Fruit fly (Drosophila melanogaster) whole organism, embryonic: ENCODE data around the gene Fur2.
A peak's percentile ranks its signal among the peaks of the same experiment; 100 is the strongest.

ENCODE experiments used
- CG10209 ChIP-seq: fragments of 200-800 bp; sonication (Bioruptor generic); optimal IDR thresholded peaks from 3 replicates; lab custom pipeline; 2017; ENCODE audit warnings: missing biosample characterization, mild to moderate bottlenecking, missing genetic modification characterization, missing genetic modification reagents
- CG10979 ChIP-seq: fragments of 200-800 bp; sonication (Bioruptor generic); optimal IDR thresholded peaks from 2 replicates; lab custom pipeline; 2018; ENCODE audit warnings: missing biosample characterization, mild to moderate bottlenecking, missing genetic modification characterization, moderate library complexity
- CG11247 ChIP-seq: fragments of 200-800 bp; sonication (Bioruptor generic); IDR thresholded peaks from 2 replicates; pipeline ENCODE4 v1.3.6; 2022; ENCODE audit warnings: missing biosample characterization, missing genetic modification characterization
- CG13894 ChIP-seq: fragments of 200-800 bp; sonication (Bioruptor generic); optimal IDR thresholded peaks from 3 replicates; lab custom pipeline; 2018; ENCODE audit warnings: missing biosample characterization, mild to moderate bottlenecking, missing genetic modification characterization, moderate library complexity
- CG15696 ChIP-seq: fragments of 200-800 bp; sonication (Bioruptor generic); optimal IDR thresholded peaks from 2 replicates; lab custom pipeline; 2019; ENCODE audit warnings: missing biosample characterization, mild to moderate bottlenecking, missing genetic modification characterization, moderate library complexity
- CG16813 ChIP-seq: fragments of 200-800 bp; sonication (Bioruptor generic); IDR thresholded peaks from 3 replicates; pipeline ENCODE4 v1.3.6; 2022; ENCODE audit warnings: missing biosample characterization, missing genetic modification characterization; ENCODE audit not compliant: partially characterized antibody
- CG16863 ChIP-seq: fragments of 200-800 bp; sonication (Bioruptor generic); optimal IDR thresholded peaks from 3 replicates; lab custom pipeline; 2016; ENCODE audit warnings: missing biosample characterization, missing genetic modification characterization
- CG2120 ChIP-seq: fragments of 200-800 bp; sonication (Bioruptor generic); optimal IDR thresholded peaks from 3 replicates; lab custom pipeline; 2016; ENCODE audit warnings: missing biosample characterization, missing genetic modification characterization
- CG31441 ChIP-seq: fragments of 200-800 bp; sonication (Bioruptor generic); IDR thresholded peaks from 2 replicates; pipeline ENCODE4 v1.3.6; 2022; ENCODE audit warnings: missing biosample characterization, missing genetic modification characterization
- CG33557 ChIP-seq: fragments of 200-800 bp; sonication (Bioruptor generic); optimal IDR thresholded peaks from 2 replicates; lab custom pipeline; 2019; ENCODE audit warnings: missing biosample characterization, mild to moderate bottlenecking, missing genetic modification characterization, moderate library complexity
- CG34376 ChIP-seq: fragments of 200-800 bp; sonication (Bioruptor generic); optimal IDR thresholded peaks from 2 replicates; lab custom pipeline; 2018; ENCODE audit warnings: missing biosample characterization, mild to moderate bottlenecking, missing genetic modification characterization
- CG6254 ChIP-seq: fragments of 200-800 bp; sonication (Bioruptor generic); optimal IDR thresholded peaks from 3 replicates; lab custom pipeline; 2017; ENCODE audit warnings: mild to moderate bottlenecking, missing biosample characterization, missing genetic modification reagents, missing genetic modification characterization
- CG7963 ChIP-seq: fragments of 200-800 bp; sonication (Bioruptor generic); IDR thresholded peaks from 3 replicates; pipeline ENCODE4 v1.3.6; 2022; ENCODE audit warnings: missing biosample characterization, missing genetic modification characterization; ENCODE audit not compliant: partially characterized antibody
- CG8944 ChIP-seq: fragments of 200-800 bp; sonication (Bioruptor generic); optimal IDR thresholded peaks from 3 replicates; lab custom pipeline; 2016; ENCODE audit warnings: missing biosample characterization, missing genetic modification characterization
- CG9437 ChIP-seq: fragments of 200-800 bp; sonication (Bioruptor generic); optimal IDR thresholded peaks from 2 replicates; lab custom pipeline; 2018; ENCODE audit warnings: missing biosample characterization, mild to moderate bottlenecking, missing genetic modification characterization
- Fer1 ChIP-seq: fragments of 200-800 bp; sonication (Bioruptor generic); optimal IDR thresholded peaks from 2 replicates; lab custom pipeline; 2017; ENCODE audit warnings: missing biosample characterization, mild to moderate bottlenecking, missing genetic modification characterization
- HLH4C ChIP-seq: fragments of 200-800 bp; sonication (Bioruptor generic); IDR thresholded peaks from 3 replicates; pipeline ENCODE4 v1.3.6; 2022; ENCODE audit warnings: missing biosample characterization, missing genetic modification characterization; ENCODE audit not compliant: partially characterized antibody
- Hr3 ChIP-seq: fragments of 200-800 bp; sonication (Bioruptor generic); optimal IDR thresholded peaks from 3 replicates; lab custom pipeline; 2016; ENCODE audit warnings: missing biosample characterization, missing genetic modification characterization
- Hr51 ChIP-seq, 2 experiments: fragments of 200-800 bp; sonication (Bioruptor generic); optimal IDR thresholded peaks; 2 replicates in 1 of 2; 3 replicates in 1 of 2; lab custom pipeline; 2016 to 2018; ENCODE audit warnings: missing biosample characterization in 2 of 2, missing genetic modification characterization in 2 of 2, mild to moderate bottlenecking in 1 of 2, moderate library complexity in 1 of 2
- Lhr ChIP-seq: fragments of 200-800 bp; sonication (Bioruptor generic); optimal IDR thresholded peaks from 3 replicates; lab custom pipeline; 2017; ENCODE audit warnings: mild to moderate bottlenecking, missing biosample characterization, missing genetic modification reagents, missing genetic modification characterization
- Max ChIP-seq: fragments of 200-800 bp; sonication (Bioruptor generic); optimal IDR thresholded peaks from 2 replicates; lab custom pipeline; 2016; ENCODE audit warnings: missing biosample characterization, mild to moderate bottlenecking, missing genetic modification characterization
- Neu2 ChIP-seq: fragments of 200-800 bp; sonication (Bioruptor generic); optimal IDR thresholded peaks from 3 replicates; lab custom pipeline; 2016; ENCODE audit warnings: missing biosample characterization, missing genetic modification characterization, borderline replicate concordance
- Sry-δ ChIP-seq: fragments of 200-800 bp; sonication (Bioruptor generic); optimal IDR thresholded peaks from 2 replicates; lab custom pipeline; 2016; ENCODE audit warnings: missing biosample characterization, missing genetic modification characterization
- aop ChIP-seq: fragments of 200-800 bp; sonication (Bioruptor generic); IDR thresholded peaks from 2 replicates; pipeline ENCODE4 v1.3.6; 2022; ENCODE audit warnings: missing biosample characterization, missing genetic modification characterization
- ato ChIP-seq: fragments of 200-800 bp; sonication (Bioruptor generic); IDR thresholded peaks from 2 replicates; pipeline ENCODE4 v1.3.6; 2022; ENCODE audit warnings: missing biosample characterization, missing genetic modification characterization; ENCODE audit not compliant: partially characterized antibody
- az2 ChIP-seq: fragments of 200-800 bp; sonication (Bioruptor generic); optimal IDR thresholded peaks from 3 replicates; lab custom pipeline; 2016; ENCODE audit warnings: missing biosample characterization, missing genetic modification characterization
- btn ChIP-seq: fragments of 200-800 bp; sonication (Bioruptor generic); optimal IDR thresholded peaks from 2 replicates; lab custom pipeline; 2016; ENCODE audit warnings: missing biosample characterization, missing genetic modification characterization
- cato ChIP-seq: fragments of 200-800 bp; sonication (Bioruptor generic); optimal IDR thresholded peaks from 2 replicates; lab custom pipeline; 2016; ENCODE audit warnings: missing biosample characterization, missing genetic modification characterization, borderline replicate concordance
- caup ChIP-seq: fragments of 200-800 bp; sonication (Bioruptor generic); optimal IDR thresholded peaks from 3 replicates; lab custom pipeline; 2017; ENCODE audit warnings: missing biosample characterization, mild to moderate bottlenecking, missing genetic modification characterization, moderate library complexity; ENCODE audit not compliant: severe bottlenecking
- disco-r ChIP-seq: fragments of 200-800 bp; sonication (Bioruptor generic); optimal IDR thresholded peaks from 2 replicates; lab custom pipeline; 2016; ENCODE audit warnings: missing biosample characterization, missing genetic modification characterization
- eve ChIP-seq, 2 experiments: fragments of >200 bp; optimal IDR thresholded peaks; 2 replicates each; lab custom pipeline; 2017; ENCODE audit warnings: missing biosample characterization in 2 of 2, missing genetic modification characterization in 2 of 2
- fru ChIP-seq: fragments of >200 bp; optimal IDR thresholded peaks from 2 replicates; lab custom pipeline; 2017
- ham ChIP-seq: fragments of 200-800 bp; sonication (Bioruptor generic); IDR thresholded peaks from 2 replicates; pipeline ENCODE4 v1.3.6; 2022; ENCODE audit warnings: missing biosample characterization, missing genetic modification characterization
- hbn ChIP-seq: fragments of 200-800 bp; sonication (Bioruptor generic); IDR thresholded peaks from 2 replicates; pipeline ENCODE4 v1.3.6; 2022; ENCODE audit warnings: missing biosample characterization, missing genetic modification characterization; ENCODE audit not compliant: partially characterized antibody
- jigr1 ChIP-seq: fragments of 200-800 bp; sonication (Bioruptor generic); IDR thresholded peaks from 3 replicates; pipeline ENCODE4 v1.3.6; 2022; ENCODE audit warnings: missing biosample characterization, missing genetic modification characterization
- jing ChIP-seq: fragments of 200-800 bp; sonication (Bioruptor generic); optimal IDR thresholded peaks from 2 replicates; lab custom pipeline; 2018; ENCODE audit warnings: missing biosample characterization, mild to moderate bottlenecking, missing genetic modification characterization
- klu ChIP-seq: fragments of 200-800 bp; sonication (Bioruptor generic); IDR thresholded peaks from 2 replicates; pipeline ENCODE4 v1.3.6; 2022; ENCODE audit warnings: missing biosample characterization, missing genetic modification characterization
- lmd ChIP-seq: fragments of 200-800 bp; sonication (Bioruptor generic); IDR thresholded peaks from 2 replicates; pipeline ENCODE4 v1.3.6; 2022; ENCODE audit warnings: missing biosample characterization, missing genetic modification characterization
- lola ChIP-seq, 3 experiments: fragments of >200 bp in 2 of 3; fragments of 200-800 bp in 1 of 3; sonication (Bioruptor generic) in 1 of 3; optimal IDR thresholded peaks; 2 replicates each; lab custom pipeline; 2017 to 2019; ENCODE audit warnings: missing biosample characterization in 3 of 3, missing genetic modification characterization in 3 of 3, mild to moderate bottlenecking in 1 of 3, moderate library complexity in 1 of 3
- mam ChIP-seq: fragments of 200-800 bp; sonication (Bioruptor generic); optimal IDR thresholded peaks from 3 replicates; lab custom pipeline; 2016; ENCODE audit warnings: missing biosample characterization, missing genetic modification characterization
- nerfin-1 ChIP-seq: fragments of 200-800 bp; sonication (Bioruptor generic); optimal IDR thresholded peaks from 3 replicates; lab custom pipeline; 2019; ENCODE audit warnings: missing biosample characterization, mild to moderate bottlenecking, missing genetic modification characterization, moderate library complexity
- ranshi ChIP-seq: fragments of 200-800 bp; sonication (Bioruptor generic); IDR thresholded peaks from 2 replicates; pipeline ENCODE4 v1.3.6; 2022; ENCODE audit warnings: missing biosample characterization, missing genetic modification characterization
- slou ChIP-seq: fragments of 200-800 bp; sonication (Bioruptor generic); optimal IDR thresholded peaks from 3 replicates; lab custom pipeline; 2016; ENCODE audit warnings: missing biosample characterization, missing genetic modification characterization
- stc ChIP-seq: fragments of 200-800 bp; sonication (Bioruptor generic); IDR thresholded peaks from 2 replicates; pipeline ENCODE4 v1.3.6; 2022; ENCODE audit warnings: missing biosample characterization, missing genetic modification characterization
- stwl ChIP-seq: fragments of 200-800 bp; sonication (Bioruptor generic); optimal IDR thresholded peaks from 3 replicates; lab custom pipeline; 2018; ENCODE audit warnings: missing biosample characterization, mild to moderate bottlenecking, missing genetic modification characterization, moderate library complexity
- trem ChIP-seq: fragments of 200-800 bp; optimal IDR thresholded peaks from 3 replicates; lab custom pipeline; 2019; ENCODE audit warnings: missing biosample characterization, mild to moderate bottlenecking, missing genetic modification characterization, moderate library complexity
- twi ChIP-seq: fragments of 200-800 bp; optimal IDR thresholded peaks from 2 replicates; lab custom pipeline; 2019; ENCODE audit warnings: missing biosample characterization, mild to moderate bottlenecking, missing genetic modification characterization, moderate library complexity
- zen2 ChIP-seq: fragments of 200-800 bp; sonication (Bioruptor generic); IDR thresholded peaks from 3 replicates; pipeline ENCODE4 v1.3.6; 2022; ENCODE audit warnings: missing biosample characterization, missing genetic modification characterization; ENCODE audit not compliant: partially characterized antibody

Gene Fur2

DNA sequence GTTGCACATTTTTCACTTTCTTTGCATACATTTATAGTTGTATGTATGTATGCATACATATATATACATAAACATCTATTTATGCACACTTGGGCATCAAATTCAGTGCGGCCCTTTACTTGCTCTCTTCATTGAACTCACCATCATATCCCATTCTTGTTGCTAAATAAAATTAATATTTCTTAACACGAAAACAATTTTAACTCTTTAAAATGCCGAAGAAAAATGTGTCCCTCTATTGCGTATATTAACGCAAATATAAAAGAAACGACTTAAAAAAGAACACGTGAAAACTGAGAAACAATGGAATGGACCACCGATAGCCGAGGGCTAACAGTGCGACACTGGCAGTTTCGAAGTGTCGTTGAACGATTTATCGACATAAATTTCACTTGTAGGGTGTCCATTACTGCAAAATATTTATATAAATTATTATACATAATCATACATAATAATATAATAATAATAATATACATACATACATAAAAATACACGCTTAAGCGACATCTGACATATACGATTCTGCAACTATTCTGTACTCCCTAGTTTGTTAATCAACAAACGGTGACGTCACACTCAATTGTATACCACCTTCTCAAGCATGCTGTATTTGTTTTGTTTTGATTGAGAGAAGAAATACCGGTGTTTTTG, 14.1 kb upstream of the Fur2 start, which contains the start of the genes U2af50 and PIG-Q (continued):
- TF ChIP-seq caup (GFP tag; lab: Kevin White, UChicago) (peak; percentile 89), stwl (peak; percentile 66), Hr3 (GFP tag; lab: Kevin White, UChicago) (peak; percentile 94), CG8944 (GFP tag; lab: Kevin White, UChicago) (peak; percentile 65), eve (GFP tag; optimal IDR thresholded peaks at IDR 0.05; lab: Kevin White, UChicago) (no peak), klu (GFP tag; lab: Robert Waterston, UW) (no peak), nerfin-1 (tag; lab: Kevin White, UChicago) (peak; percentile 90), aop (GFP tag; lab: Robert Waterston, UW) (no peak), ato (GFP tag; lab: Robert Waterston, UW) (no peak), CG10979 (tag; lab: Kevin White, UChicago) (peak; percentile 92), Max (GFP tag; lab: Kevin White, UChicago) (peak; percentile 84), hbn (GFP tag; lab: Robert Waterston, UW) (no peak), CG11247 (GFP tag; lab: Robert Waterston, UW) (no peak), CG34376 (peak; percentile 77), cato (GFP tag; lab: Kevin White, UChicago) (peak; percentile 76), trem (tag; lab: Kevin White, UChicago) (peak; percentile 94), CG13894 (tag; lab: Kevin White, UChicago) (peak; percentile 90), az2 (GFP tag; lab: Kevin White, UChicago) (peak; percentile 92), ranshi (GFP tag; lab: Robert Waterston, UW) (peak; percentile 89), jing (GFP tag; lab: Kevin White, UChicago) (no peak), Fer1 (GFP tag; lab: Kevin White, UChicago) (peak; percentile 91), HLH4C (peak; percentile 42; the same call in 1 of the 3 replicates), CG10209 (GFP tag; lab: Kevin White, UChicago) (peak; percentile 93), Neu2 (GFP tag; lab: Kevin White, UChicago) (no peak), CG15696 (tag; lab: Kevin White, UChicago) (peak; percentile 92), slou (GFP tag; lab: Kevin White, UChicago) (peak; percentile 71), Hr51 (GFP tag; optimal IDR thresholded peaks at IDR 0.05; lab: Kevin White, UChicago) (peak; percentile 45 to 94), CG16863 (peak; percentile 33), ham (GFP tag; lab: Robert Waterston, UW) (no peak), stc (GFP tag; lab: Robert Waterston, UW) (no peak; the same call in 1 of the 2 replicates), lmd (GFP tag; lab: Robert Waterston, UW) (no peak; the same call in 1 of the 2 replicates), CG33557 (peak; percentile 91), mam (GFP tag; lab: Kevin White, UChicago) (peak; percentile 77), lola (GFP tag; optimal IDR thresholded peaks at IDR 0.05; lab: Kevin White, UChicago) (peak in 1 of 3 experiments; percentile 92), Lhr (GFP tag; lab: Kevin White, UChicago) (peak; percentile 67), CG2120 (GFP tag; lab: Kevin White, UChicago) (peak; percentile 79), disco-r (GFP tag; lab: Kevin White, UChicago) (peak; percentile 15), jigr1 (no peak; the same call in 2 of the 3 replicates), fru (lab: Kevin White, UChicago) (no peak), zen2 (GFP tag; lab: Robert Waterston, UW) (no peak), Sry-δ (GFP tag; lab: Kevin White, UChicago) (peak; percentile 28), CG9437 (GFP tag; lab: Kevin White, UChicago) (peak; percentile 90), CG31441 (GFP tag; lab: Robert Waterston, UW) (no peak; the same call in 1 of the 2 replicates), CG7963 (GFP tag; lab: Robert Waterston, UW) (no peak), twi (peak; percentile 89), btn (GFP tag; lab: Kevin White, UChicago) (no peak), CG16813 (GFP tag; lab: Robert Waterston, UW) (peak; percentile 59), CG6254 (peak; percentile 86)
